Fruit fly (Drosophila melanogaster): ENCODE measurements around the gene yata.

yata gene

dm6 chr3R:29786016-29786996 lies 37.3 kb downstream of the yata start:
- peak; percentile 14 for TF ChIP-seq CG17359 (tag; optimal IDR thresholded peaks at IDR 0.05)
- peak; percentile 66 for TF ChIP-seq vvl (GFP tag; IDR thresholded peaks at IDR 0.05)
- TF ChIP-seq CG8924 (tag; optimal IDR thresholded peaks at IDR 0.05) = no peak
- TF ChIP-seq D19A (tag; optimal IDR thresholded peaks at IDR 0.05) = no peak
- TF ChIP-seq CG3407 (GFP tag; optimal IDR thresholded peaks at IDR 0.05) = no peak
- no peak for TF ChIP-seq Atf3 (GFP tag; optimal IDR thresholded peaks at IDR 0.05)
- TF ChIP-seq CG34224 (GFP tag; IDR thresholded peaks at IDR 0.05; ENCODE audit: partially characterized antibody) = no peak
- peak; percentile 40; the same call in 1 of the 2 replicates for TF ChIP-seq Rx (GFP tag; IDR thresholded peaks at IDR 0.05)
- no peak for TF ChIP-seq CG2116 (GFP tag; optimal IDR thresholded peaks at IDR 0.05)
- TF ChIP-seq CG8290 (GFP tag; optimal IDR thresholded peaks at IDR 0.05) = no peak
- TF ChIP-seq CG8290 (tag; optimal IDR thresholded peaks at IDR 0.05) = no peak
- no peak for TF ChIP-seq dmrt99B (tag; optimal IDR thresholded peaks at IDR 0.05)
- TF ChIP-seq mirr (GFP tag; optimal IDR thresholded peaks at IDR 0.05) = no peak
- no peak for TF ChIP-seq ranshi (GFP tag; IDR thresholded peaks at IDR 0.05)
- no peak for TF ChIP-seq ATbp (GFP tag; optimal IDR thresholded peaks at IDR 0.05)
- TF ChIP-seq ap (GFP tag; IDR thresholded peaks at IDR 0.05) = no peak
- no peak for TF ChIP-seq peb (GFP tag; IDR thresholded peaks at IDR 0.05)
- no peak for TF ChIP-seq CG13624 (GFP tag; optimal IDR thresholded peaks at IDR 0.05)
- no peak for TF ChIP-seq CG11085 (GFP tag; IDR thresholded peaks at IDR 0.05)
- no peak for TF ChIP-seq nerfin-1 (tag; optimal IDR thresholded peaks at IDR 0.05)
- TF ChIP-seq row (GFP tag; IDR thresholded peaks at IDR 0.05) = 0 out of 3 replicates have a peak, but pooled peaks have one; percentile 31
- TF ChIP-seq Dfd (GFP tag; optimal IDR thresholded peaks at IDR 0.05) = no peak
- TF ChIP-seq CG17361 (GFP tag; IDR thresholded peaks at IDR 0.05) = no peak
- TF ChIP-seq CG32772 (GFP tag; IDR thresholded peaks at IDR 0.05) = no peak
- peak; percentile 18 for TF ChIP-seq bab2 (GFP tag; optimal IDR thresholded peaks at IDR 0.05)
- TF ChIP-seq CG4617 (GFP tag; optimal IDR thresholded peaks at IDR 0.05; ENCODE audit: borderline replicate concordance) = no peak
- TF ChIP-seq Dref (GFP tag; IDR thresholded peaks at IDR 0.05) = no peak
- TF ChIP-seq ind (GFP tag; optimal IDR thresholded peaks at IDR 0.05) = peak; percentile 16
- no peak for TF ChIP-seq sna (GFP tag; IDR thresholded peaks at IDR 0.05; ENCODE audit: partially characterized antibody)
- no peak for TF ChIP-seq nmo (GFP tag; optimal IDR thresholded peaks at IDR 0.05)
- no peak for TF ChIP-seq zfh2 (GFP tag; optimal IDR thresholded peaks at IDR 0.05)
- no peak for TF ChIP-seq CG11560 (tag; IDR thresholded peaks at IDR 0.05)
- no peak for TF ChIP-seq pan (optimal IDR thresholded peaks at IDR 0.05)
- TF ChIP-seq pan (GFP tag; optimal IDR thresholded peaks at IDR 0.05 in 1 of 2, IDR thresholded peaks at IDR 0.05 in 1 of 2) = peak in 1 of 2 experiments; percentile 57
- no peak for TF ChIP-seq NC2β (GFP tag; optimal IDR thresholded peaks at IDR 0.05)
- no peak for TF ChIP-seq Hr39 (optimal IDR thresholded peaks at IDR 0.05)
- no peak for TF ChIP-seq CG1233 (GFP tag; optimal IDR thresholded peaks at IDR 0.05)
- TF ChIP-seq cad (GFP tag; optimal IDR thresholded peaks at IDR 0.05) = no peak
- TF ChIP-seq Xbp1 (GFP tag; optimal IDR thresholded peaks at IDR 0.05) = no peak
- TF ChIP-seq CG3847 (GFP tag; IDR thresholded peaks at IDR 0.05) = no peak
- no peak for TF ChIP-seq dan (GFP tag; IDR thresholded peaks at IDR 0.05)
- 0 out of 3 replicates have a peak, but pooled peaks have one; percentile 33 for TF ChIP-seq jigr1 (GFP tag; IDR thresholded peaks at IDR 0.05)
- TF ChIP-seq caup (GFP tag; optimal IDR thresholded peaks at IDR 0.05; ENCODE audit: severe bottlenecking) = no peak
- no peak for TF ChIP-seq Stat92E (GFP tag; optimal IDR thresholded peaks at IDR 0.05)
- TF ChIP-seq dimm (GFP tag; IDR thresholded peaks at IDR 0.05) = no peak
- no peak for TF ChIP-seq CG10543 (GFP tag; optimal IDR thresholded peaks at IDR 0.05)
- TF ChIP-seq Taf1 (GFP tag; IDR thresholded peaks at IDR 0.05) = no peak
- TF ChIP-seq aop (GFP tag; IDR thresholded peaks at IDR 0.05) = no peak
- TF ChIP-seq CG34376 (GFP tag; optimal IDR thresholded peaks at IDR 0.05) = no peak
- TF ChIP-seq slbo (GFP tag; IDR thresholded peaks at IDR 0.05) = peak; percentile 34; the same call in 1 of the 2 replicates

All from whole organism, embryonic.